Fruit fly (Drosophila melanogaster) ovary, adult (tissue): ENCODE data around the gene CG6959.

Experiments
- CG17801 ChIP-seq: fragments of 200-800 bp; optimal IDR thresholded peaks from 2 replicates; lab custom pipeline; 2019; ENCODE audit warnings: missing biosample characterization, mild to moderate bottlenecking, missing genetic modification characterization, moderate library complexity; ENCODE audit not compliant: partially characterized antibody

Gene CG6959

dm6 chr3R:11869169-11869568, at the start of gene CG6959:
Gene CG6959, minus strand, starts transcription at chr3R:11869460.
- no peak for TF ChIP-seq CG17801

- TF ChIP-seq CG17801, result no peak
These were observed 33.6 kb upstream of the CG6959 start for dm6 chr3R:11902893-11903292.

DNA sequence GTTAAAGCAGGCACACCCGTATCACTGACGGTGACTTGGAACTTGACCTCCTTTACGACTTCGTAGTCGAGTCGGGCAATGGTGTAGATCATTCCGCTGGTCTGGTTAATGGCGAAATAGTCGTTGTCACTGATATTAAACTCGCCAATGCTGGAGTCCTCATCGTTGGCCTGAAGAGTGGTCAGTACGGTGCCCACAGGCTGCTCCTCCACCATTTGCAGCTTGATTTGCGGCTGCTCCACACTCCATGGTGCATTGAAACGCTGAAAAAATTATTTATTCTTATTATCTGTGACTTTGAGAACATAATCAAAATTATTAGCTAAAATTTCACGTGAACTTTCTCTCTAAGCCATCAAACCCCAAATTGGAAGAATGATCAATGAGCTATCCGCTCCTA, 28.0 kb upstream of the CG6959 start, which contains the start of gene CG34307:
Gene CG34307, plus strand, starts transcription at position 301 of the 400 bp plus-strand sequence.
- TF ChIP-seq CG17801, result no peak

- no peak for TF ChIP-seq CG17801
These were observed 23.9 kb upstream of the CG6959 start, which contains the start of gene Dnali1 for dm6 chr3R:11893197-11893596. Gene Dnali1, minus strand, starts transcription at chr3R:11893297.

DNA sequence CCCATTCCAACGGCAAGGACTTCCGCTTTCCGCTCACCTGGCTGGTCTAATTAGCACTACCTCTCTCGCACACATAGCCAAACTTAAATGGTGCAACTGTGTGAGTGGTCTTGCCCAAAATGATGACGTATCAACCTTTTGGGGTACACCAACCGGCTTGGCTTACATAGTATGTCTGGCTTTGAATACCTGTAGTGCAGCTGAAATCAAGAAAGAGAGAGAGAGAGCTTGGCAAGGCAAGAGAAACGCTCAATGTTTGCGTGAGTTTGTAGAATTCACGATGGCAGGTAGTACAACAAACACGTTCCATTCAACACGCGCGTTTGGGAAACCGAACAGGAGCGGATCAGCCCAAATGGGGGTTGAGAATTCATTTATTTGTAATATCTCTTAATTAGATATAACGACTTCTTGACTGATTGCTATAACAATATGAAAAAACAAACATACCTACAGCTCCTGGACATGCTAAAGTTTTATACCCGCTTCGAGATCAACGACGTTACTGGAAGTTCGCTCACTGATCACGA, 18.8 kb upstream of the CG6959 start:
- peak; percentile 17 for TF ChIP-seq CG17801

- TF ChIP-seq CG17801, result peak; percentile 59
These were observed 18.1 kb upstream of the CG6959 start, which contains the start of gene mthl5 for dm6 chr3R:11887114-11888037. Gene mthl5, minus strand, starts transcription at chr3R:11887168.

- TF ChIP-seq CG17801, result no peak
These were observed 13.9 kb upstream of the CG6959 start for dm6 chr3R:11883129-11883528.

DNA sequence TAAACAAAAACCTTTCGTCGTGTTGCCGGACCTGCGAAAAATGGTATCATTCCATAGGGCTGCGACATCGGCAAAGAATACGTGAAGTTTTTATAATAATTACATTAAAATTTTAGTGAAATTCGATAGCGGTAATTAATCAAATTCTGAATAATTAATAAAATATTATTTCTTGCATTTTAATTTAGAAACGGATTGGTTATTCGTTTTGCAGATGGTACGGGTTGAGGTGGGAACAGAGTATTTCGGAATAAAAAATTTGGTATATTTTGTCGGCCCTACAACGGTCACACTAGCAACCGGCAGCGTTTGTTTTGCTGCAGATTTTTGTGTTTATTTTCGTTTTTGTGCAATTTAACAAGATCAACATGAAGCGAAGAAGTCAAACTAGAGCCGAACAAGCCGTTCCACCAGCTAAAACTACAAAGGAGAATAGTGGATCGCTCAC, 13.3 kb upstream of the CG6959 start, which contains the start of the genes CG6962 and CG31368:
Gene CG6962, minus strand, starts transcription at position 29 of the 448 bp plus-strand sequence.
Gene CG31368, plus strand, starts transcription at position 285 of the 448 bp plus-strand sequence.
- TF ChIP-seq CG17801, result peak; percentile 60

- no peak for TF ChIP-seq CG17801
These were observed 7.9 kb upstream of the CG6959 start, which contains the start of gene sad for dm6 chr3R:11877162-11877561. Gene sad, plus strand, starts transcription at chr3R:11877235.

dm6 chr3R:11876750-11877149, 7.5 kb upstream of the CG6959 start:
- TF ChIP-seq CG17801, result peak; percentile 10

dm6 chr3R:11872692-11873091, 3.4 kb upstream of the CG6959 start:
- TF ChIP-seq CG17801, result no peak

DNA sequence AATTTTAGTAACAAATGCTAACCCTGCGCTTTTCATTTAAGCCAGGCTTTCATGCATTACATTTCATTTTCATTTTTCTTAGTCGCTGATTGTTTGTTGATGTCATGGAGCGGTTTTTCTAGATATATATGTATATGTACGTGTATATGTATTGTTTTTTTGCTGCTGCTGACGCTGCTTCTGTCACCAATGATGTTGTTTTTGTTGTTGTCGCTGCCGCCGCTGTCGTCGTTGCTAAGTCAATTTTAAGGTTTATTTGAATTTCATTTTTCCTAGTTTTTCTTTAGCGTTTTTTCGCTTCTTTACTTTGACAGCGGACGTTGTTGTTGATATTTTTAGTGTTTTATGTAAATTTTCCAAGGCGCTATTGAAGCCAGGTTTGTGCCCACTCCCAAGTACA, 875 bp upstream of the CG6959 start:
- no peak for TF ChIP-seq CG17801

dm6 chr3R:11869675-11870074, 415 bp upstream of the CG6959 start:
- no peak for TF ChIP-seq CG17801

DNA sequence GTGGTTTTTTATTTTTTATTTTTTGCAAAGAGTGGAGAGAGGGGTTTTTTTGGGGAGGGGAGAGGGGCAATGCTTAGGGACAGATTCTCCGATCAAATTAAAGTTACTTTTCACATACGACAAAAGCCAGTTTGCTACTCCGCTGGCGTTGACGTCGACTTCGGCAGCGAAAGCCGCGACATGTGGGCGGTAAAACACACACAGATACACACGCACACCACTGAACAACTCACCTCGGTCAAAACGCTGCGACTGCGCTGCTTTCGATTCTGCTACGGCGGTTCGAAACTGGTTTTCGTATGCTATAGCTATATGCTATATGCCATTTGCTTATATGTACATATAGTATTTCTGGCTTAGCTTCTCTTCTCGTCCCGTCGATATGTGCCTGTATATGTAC, 698 bp downstream of the CG6959 start:
- no peak for TF ChIP-seq CG17801

DNA sequence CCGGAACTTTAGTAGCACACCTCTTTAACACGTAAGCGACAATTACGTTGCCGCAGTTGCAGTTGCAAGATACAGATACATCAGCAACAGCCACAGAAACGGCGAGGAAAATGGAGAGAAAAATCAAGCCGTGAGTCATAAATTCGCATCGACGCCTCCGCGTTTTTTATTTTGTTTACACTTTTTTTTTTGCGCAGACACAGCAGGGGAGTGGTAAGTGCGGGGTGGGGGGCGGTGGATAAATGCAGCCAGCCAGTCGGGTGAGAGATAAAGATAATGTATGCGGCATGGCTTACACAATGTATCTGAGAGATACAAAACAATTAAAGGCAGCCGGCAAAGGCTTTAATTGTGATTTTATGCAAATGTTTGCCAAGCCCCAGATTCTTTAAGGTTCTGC, 4.1 kb downstream of the CG6959 start:
- TF ChIP-seq CG17801, result no peak

- TF ChIP-seq CG17801, result no peak
These were observed 9.6 kb downstream of the CG6959 start for dm6 chr3R:11859534-11860254.

dm6 chr3R:11859103-11859502, 10.2 kb downstream of the CG6959 start:
- TF ChIP-seq CG17801, result no peak
